Worm (Caenorhabditis elegans) whole organism, L4 larva: ENCODE measurements around the gene frl-1.
A peak's percentile ranks its signal among the peaks of the same experiment; 100 is the strongest.

Experiments used
- mep-1 ChIP-seq: fragments of 150-350 bp; sonication (generic microtip); optimal IDR thresholded peaks from 3 replicates; lab custom pipeline; 2014; ENCODE audit warnings: missing biosample characterization, missing genetic modification characterization
- nhr-111 ChIP-seq: fragments of 200-800 bp; sonication (Bioruptor generic); optimal IDR thresholded peaks from 2 replicates; lab custom pipeline; 2018; ENCODE audit warnings: mild to moderate bottlenecking, missing genetic modification characterization, missing compliant biosample characterization
- pha-4 ChIP-seq, 2 experiments: fragments of 150-350 bp in 1 of 2; fragments of 200-800 bp in 1 of 2; sonication (Bioruptor generic) in 1 of 2; IDR thresholded peaks in 1 of 2; optimal IDR thresholded peaks in 1 of 2; 2 replicates each; pipeline versions ENCODE4 v1.3.6 to Lab custom; 2014 to 2022; ENCODE audit warnings: missing genetic modification characterization in 2 of 2, missing genetic modification reagents in 2 of 2, missing biosample characterization in 1 of 2, missing compliant biosample characterization in 1 of 2

ce11 chrIII:2089453-2089852 lies 34.5 kb upstream of the frl-1 start:
- TF ChIP-seq nhr-111 (GFP tag; lab: Kevin White, UChicago) (no peak), pha-4 (GFP tag; IDR thresholded peaks at IDR 0.05; lab: Robert Waterston, UW) (no peak), pha-4 (tag; optimal IDR thresholded peaks at IDR 0.05; lab: Kevin White, UChicago) (no peak), mep-1 (peak; percentile 23)
